Fruit fly (Drosophila melanogaster): ENCODE results near the gene CG7326.

The CG7326 gene

dm6 chrX:18813049-18813448 is 50.5 kb downstream of the CG7326 start, which contains the start of gene CG42450 (continued):
- peak; percentile 59 for TF ChIP-seq Med (GFP tag)
- TF ChIP-seq CG1602 (GFP tag; optimal IDR thresholded peaks at IDR 0.05): no peak
- no peak for TF ChIP-seq toy (GFP tag; IDR thresholded peaks at IDR 0.05)
- TF ChIP-seq CG9876 (GFP tag; optimal IDR thresholded peaks at IDR 0.05): no peak
- no peak for TF ChIP-seq sqz (GFP tag; optimal IDR thresholded peaks at IDR 0.05)
- TF ChIP-seq E2f2 (GFP tag; IDR thresholded peaks at IDR 0.05): 0 out of 2 replicates have a peak, but pooled peaks have one; percentile 6
- TF ChIP-seq vnd (GFP tag; IDR thresholded peaks at IDR 0.05; ENCODE audit: partially characterized antibody): no peak
- TF ChIP-seq CG3838 (GFP tag; optimal IDR thresholded peaks at IDR 0.05): no peak
- TF ChIP-seq crol (GFP tag; IDR thresholded peaks at IDR 0.05): no peak
- TF ChIP-seq CG17361 (GFP tag; IDR thresholded peaks at IDR 0.05): no peak
- peak; percentile 95 for TF ChIP-seq Deaf1 (tag; optimal IDR thresholded peaks at IDR 0.05)
- TF ChIP-seq Dll (GFP tag; IDR thresholded peaks at IDR 0.05; ENCODE audit: partially characterized antibody): peak; percentile 32; the same call in 1 of the 4 replicates
- TF ChIP-seq pzg (GFP tag; optimal IDR thresholded peaks at IDR 0.05): peak; percentile 13
- TF ChIP-seq da (GFP tag; optimal IDR thresholded peaks at IDR 0.05): no peak
- no peak for TF ChIP-seq dysf (GFP tag; IDR thresholded peaks at IDR 0.05)
- no peak for TF ChIP-seq CG32772 (GFP tag; IDR thresholded peaks at IDR 0.05)
- TF ChIP-seq nmo (GFP tag; optimal IDR thresholded peaks at IDR 0.05): no peak
- no peak for TF ChIP-seq crc (GFP tag; optimal IDR thresholded peaks at IDR 0.05)
- TF ChIP-seq CG4730 (GFP tag; IDR thresholded peaks at IDR 0.05): no peak
- no peak for TF ChIP-seq lmd (GFP tag; IDR thresholded peaks at IDR 0.05)
- no peak for TF ChIP-seq tap (tag; optimal IDR thresholded peaks at IDR 0.05)
- peak; percentile 28; the same call in 1 of the 2 replicates for TF ChIP-seq amos (GFP tag; IDR thresholded peaks at IDR 0.05; ENCODE audit: partially characterized antibody)
- TF ChIP-seq CG17912 (GFP tag; optimal IDR thresholded peaks at IDR 0.05): no peak
- TF ChIP-seq abd-A (tag; optimal IDR thresholded peaks at IDR 0.05): peak; percentile 7
- TF ChIP-seq Sox102F (GFP tag; optimal IDR thresholded peaks at IDR 0.05): no peak
- TF ChIP-seq sima (GFP tag; optimal IDR thresholded peaks at IDR 0.05): no peak
- TF ChIP-seq Lim3 (GFP tag; IDR thresholded peaks at IDR 0.05): no peak
- TF ChIP-seq CG11723 (GFP tag; optimal IDR thresholded peaks at IDR 0.05): no peak
- TF ChIP-seq wor (GFP tag; IDR thresholded peaks at IDR 0.05): no peak
- TF ChIP-seq CG30020 (tag; optimal IDR thresholded peaks at IDR 0.05): no peak
- peak; percentile 29 for TF ChIP-seq BEAF-32 (GFP tag; optimal IDR thresholded peaks at IDR 0.05)
- TF ChIP-seq unc-4 (GFP tag; IDR thresholded peaks at IDR 0.05; ENCODE audit: partially characterized antibody): peak; percentile 47
- peak; percentile 39; the same call in 1 of the 3 replicates for TF ChIP-seq CG6791 (GFP tag; IDR thresholded peaks at IDR 0.05; ENCODE audit: partially characterized antibody)
- no peak for TF ChIP-seq CG14050 (GFP tag; IDR thresholded peaks at IDR 0.05)
- no peak for TF ChIP-seq Dp (GFP tag; optimal IDR thresholded peaks at IDR 0.05)
- no peak for TF ChIP-seq zen (tag; optimal IDR thresholded peaks at IDR 0.05)
- TF ChIP-seq CG43689 (GFP tag; IDR thresholded peaks at IDR 0.05): no peak
- peak; percentile 44; the same call in 1 of the 2 replicates for TF ChIP-seq onecut (GFP tag; IDR thresholded peaks at IDR 0.05)
- no peak for TF ChIP-seq CG3065 (GFP tag; optimal IDR thresholded peaks at IDR 0.05)
- TF ChIP-seq Usf (GFP tag; optimal IDR thresholded peaks at IDR 0.05): no peak
- TF ChIP-seq Six4 (GFP tag; optimal IDR thresholded peaks at IDR 0.05): no peak
- no peak for TF ChIP-seq dpn (GFP tag; optimal IDR thresholded peaks at IDR 0.05)
- TF ChIP-seq CG5245 (GFP tag; optimal IDR thresholded peaks at IDR 0.05): no peak
- no peak for TF ChIP-seq chif (GFP tag; optimal IDR thresholded peaks at IDR 0.05)
- no peak for TF ChIP-seq odd (GFP tag; optimal IDR thresholded peaks at IDR 0.05)
- peak; percentile 3 for TF ChIP-seq Ets65A (GFP tag)
- peak; percentile 65 for TF ChIP-seq CG12155 (GFP tag; optimal IDR thresholded peaks at IDR 0.05)
- no peak for TF ChIP-seq Mrtf (GFP tag; IDR thresholded peaks at IDR 0.05)
- no peak for TF ChIP-seq CG10147 (GFP tag; optimal IDR thresholded peaks at IDR 0.05)
- TF ChIP-seq Sox100B (GFP tag; optimal IDR thresholded peaks at IDR 0.05): no peak
- TF ChIP-seq Sry-β (GFP tag; optimal IDR thresholded peaks at IDR 0.05): no peak
- no peak for TF ChIP-seq twi (tag; optimal IDR thresholded peaks at IDR 0.05)
